Worm (Caenorhabditis elegans): ENCODE results near the gene K09C4.5.
A peak's percentile ranks its signal among the peaks of the same experiment; 100 is the strongest.

The K09C4.5 gene

DNA sequence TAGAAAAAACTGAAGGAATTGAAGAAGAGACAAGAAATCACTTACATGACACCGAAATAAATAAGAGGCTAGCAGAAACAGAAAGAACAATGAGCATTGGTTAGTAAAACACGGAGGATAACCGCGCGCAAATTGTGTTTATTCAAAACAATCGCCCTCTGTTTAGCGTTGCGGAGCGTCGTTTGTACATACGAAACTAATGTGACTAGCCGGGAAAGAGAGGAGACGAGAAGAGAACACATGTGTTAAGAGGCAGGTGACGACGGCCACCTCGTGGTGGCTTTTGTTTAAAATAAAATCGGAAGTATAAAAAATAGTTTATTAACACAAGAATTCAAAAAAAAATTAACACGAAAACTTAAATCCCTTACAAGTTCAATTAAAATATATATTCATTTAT lies 36.6 kb upstream of the K09C4.5 start, which contains the start of gene F40F4.7 (continued):
- TF ChIP-seq unc-98 (GFP tag; IDR thresholded peaks at IDR 0.05) = no peak
- TF ChIP-seq lin-39 (tag; optimal IDR thresholded peaks at IDR 0.05) = no peak
- no peak for TF ChIP-seq sup-37 (GFP tag; optimal IDR thresholded peaks at IDR 0.05)
- peak; percentile 86 for TF ChIP-seq nhr-71 (tag; optimal IDR thresholded peaks at IDR 0.05)
- TF ChIP-seq nhr-20 (tag; optimal IDR thresholded peaks at IDR 0.05) = peak; percentile 83
- no peak for TF ChIP-seq aha-1 (tag; optimal IDR thresholded peaks at IDR 0.05)
- TF ChIP-seq dpl-1 (GFP tag; optimal IDR thresholded peaks at IDR 0.05) = peak in 2 of 3 experiments; percentile 61 to 71
- peak; percentile 35 for TF ChIP-seq xbp-1 (tag; optimal IDR thresholded peaks at IDR 0.05)
- peak; percentile 40 for TF ChIP-seq ztf-4 (tag; optimal IDR thresholded peaks at IDR 0.05)
- no peak for TF ChIP-seq nhr-84 (tag; optimal IDR thresholded peaks at IDR 0.05)
- no peak for TF ChIP-seq hlh-17 (GFP tag; optimal IDR thresholded peaks at IDR 0.05; ENCODE audit: borderline replicate concordance)
- TF ChIP-seq tlp-1 (tag; optimal IDR thresholded peaks at IDR 0.05) = no peak
- TF ChIP-seq ceh-90 (tag; optimal IDR thresholded peaks at IDR 0.05) = no peak
- TF ChIP-seq lsy-2 (tag; optimal IDR thresholded peaks at IDR 0.05) = peak in 1 of 2 experiments; percentile 73
- TF ChIP-seq nhr-85 (tag) = peak; percentile 59
- TF ChIP-seq pag-3 (tag; optimal IDR thresholded peaks at IDR 0.05; ENCODE audit: borderline replicate concordance, insufficient read depth) = no peak
- TF ChIP-seq isw-1 (GFP tag; IDR thresholded peaks at IDR 0.05) = no peak
- TF ChIP-seq F16B12.6 (tag; optimal IDR thresholded peaks at IDR 0.05) = peak; percentile 15
- no peak for TF ChIP-seq nhr-12 (tag; optimal IDR thresholded peaks at IDR 0.05)
- TF ChIP-seq grh-1 (GFP tag; IDR thresholded peaks at IDR 0.05) = no peak
- no peak for TF ChIP-seq nhr-237 (tag; optimal IDR thresholded peaks at IDR 0.05)
- peak; percentile 27 for TF ChIP-seq fkh-8 (tag; optimal IDR thresholded peaks at IDR 0.05)
- no peak for TF ChIP-seq ceh-63 (GFP tag; optimal IDR thresholded peaks at IDR 0.05)
- TF ChIP-seq egl-13 (tag; optimal IDR thresholded peaks at IDR 0.05) = no peak
- TF ChIP-seq vab-15 (tag; optimal IDR thresholded peaks at IDR 0.05) = no peak
- no peak for TF ChIP-seq snpc-4 (tag; optimal IDR thresholded peaks at IDR 0.05)
- no peak for TF ChIP-seq sox-4 (tag; optimal IDR thresholded peaks at IDR 0.05)
- peak; percentile 23 for TF ChIP-seq nhr-90 (tag; optimal IDR thresholded peaks at IDR 0.05; ENCODE audit: poor library complexity)
- TF ChIP-seq C34B4.2 (tag; optimal IDR thresholded peaks at IDR 0.05) = no peak
- TF ChIP-seq ceh-8 (GFP tag; optimal IDR thresholded peaks at IDR 0.05) = no peak
- no peak for TF ChIP-seq unc-30 (tag; optimal IDR thresholded peaks at IDR 0.05)
- no peak for TF ChIP-seq lin-15B (tag; optimal IDR thresholded peaks at IDR 0.05)
- TF ChIP-seq mab-9 (GFP tag; IDR thresholded peaks at IDR 0.05) = no peak
- TF ChIP-seq pax-3 (tag; optimal IDR thresholded peaks at IDR 0.05) = no peak
- no peak for TF ChIP-seq fkh-10 (GFP tag; optimal IDR thresholded peaks at IDR 0.05)
- TF ChIP-seq ces-1 (GFP tag; optimal IDR thresholded peaks at IDR 0.05) = no peak
- TF ChIP-seq skn-1 (tag; optimal IDR thresholded peaks at IDR 0.05) = peak; percentile 43
- TF ChIP-seq blmp-1 (tag; optimal IDR thresholded peaks at IDR 0.05) = no peak
- peak in 1 of 2 experiments; percentile 36 for TF ChIP-seq efl-1 (optimal IDR thresholded peaks at IDR 0.05)
- TF ChIP-seq efl-1 (GFP tag; optimal IDR thresholded peaks at IDR 0.05 in 1 of 2) = peak in 1 of 2 experiments; percentile 10
- no peak for TF ChIP-seq zip-4 (GFP tag; optimal IDR thresholded peaks at IDR 0.05)
- TF ChIP-seq alr-1 (tag; optimal IDR thresholded peaks at IDR 0.05; ENCODE audit: borderline replicate concordance) = no peak
- TF ChIP-seq ztf-11 (tag; optimal IDR thresholded peaks at IDR 0.05) = no peak
- TF ChIP-seq hpl-2 (GFP tag; optimal IDR thresholded peaks at IDR 0.05) = no peak
- peak; percentile 43 to 82 for TF ChIP-seq lin-35 (GFP tag; optimal IDR thresholded peaks at IDR 0.05)
- no peak for TF ChIP-seq unc-86 (tag; optimal IDR thresholded peaks at IDR 0.05)
- TF ChIP-seq ceh-88 (GFP tag; IDR thresholded peaks at IDR 0.05) = no peak
- TF ChIP-seq mef-2 (tag; optimal IDR thresholded peaks at IDR 0.05) = no peak

Measured in whole organism, L1 larva.